Worm (Caenorhabditis elegans): ENCODE results near the gene Y50D4C.6.

DNA sequence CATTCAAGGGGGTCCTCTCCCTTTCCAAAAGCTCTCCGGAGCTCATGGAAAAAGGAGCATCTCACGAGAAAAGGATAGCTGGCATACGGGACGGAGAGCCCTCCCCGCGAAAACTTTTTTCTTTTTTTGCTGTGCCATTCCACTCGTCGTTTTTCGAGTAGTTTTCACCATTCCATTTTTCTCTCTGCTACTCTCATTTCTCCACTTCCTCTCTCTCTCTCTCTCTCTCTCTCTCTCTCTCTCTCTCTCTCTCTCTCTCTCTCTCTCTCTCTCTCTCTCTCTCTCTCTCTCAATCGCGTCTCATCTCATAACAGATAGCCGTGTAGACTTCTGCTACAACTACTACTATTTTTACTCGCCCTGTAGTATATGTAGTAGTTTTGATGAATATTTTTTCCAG is 30.0 kb upstream of the Y50D4C.6 start:
- no peak for TF ChIP-seq W03F9.2 (tag; optimal IDR thresholded peaks at IDR 0.05)
- no peak for TF ChIP-seq him-1 (tag; optimal IDR thresholded peaks at IDR 0.05)
- no peak for TF ChIP-seq dao-5 (tag; optimal IDR thresholded peaks at IDR 0.05)
